Worm (Caenorhabditis elegans): Measurements from ENCODE around the gene lgc-17.

DNA sequence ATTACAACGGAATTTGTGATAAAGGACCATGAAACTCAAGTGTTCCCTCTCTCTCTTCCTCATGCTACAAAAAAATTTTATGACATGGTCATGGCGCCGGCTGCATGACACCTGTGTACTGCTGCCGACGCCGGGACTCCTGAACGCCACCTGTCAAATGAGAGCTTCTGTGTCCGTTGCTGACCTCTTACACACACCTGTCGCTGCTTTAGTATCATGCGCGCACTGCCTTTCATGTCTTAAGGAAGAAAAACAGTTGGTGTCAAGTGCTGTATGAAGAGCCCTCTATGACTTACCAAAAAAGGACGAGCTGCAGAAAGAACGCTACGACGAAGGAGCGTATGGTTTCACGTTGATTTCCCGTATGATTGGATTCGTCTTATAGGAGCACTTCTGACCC is 28.8 kb upstream of the lgc-17 start:
- TF ChIP-seq flt-1 (GFP tag; IDR thresholded peaks at IDR 0.05) = no peak
- TF ChIP-seq cog-1 (tag; optimal IDR thresholded peaks at IDR 0.05) = no peak
- TF ChIP-seq ztf-23 (GFP tag; IDR thresholded peaks at IDR 0.05) = no peak
- no peak for TF ChIP-seq ztf-29 (GFP tag; IDR thresholded peaks at IDR 0.05)

Data from whole organism, midembryonic.